Fruit fly (Drosophila melanogaster): ENCODE measurements around the gene tHMG1.

DNA sequence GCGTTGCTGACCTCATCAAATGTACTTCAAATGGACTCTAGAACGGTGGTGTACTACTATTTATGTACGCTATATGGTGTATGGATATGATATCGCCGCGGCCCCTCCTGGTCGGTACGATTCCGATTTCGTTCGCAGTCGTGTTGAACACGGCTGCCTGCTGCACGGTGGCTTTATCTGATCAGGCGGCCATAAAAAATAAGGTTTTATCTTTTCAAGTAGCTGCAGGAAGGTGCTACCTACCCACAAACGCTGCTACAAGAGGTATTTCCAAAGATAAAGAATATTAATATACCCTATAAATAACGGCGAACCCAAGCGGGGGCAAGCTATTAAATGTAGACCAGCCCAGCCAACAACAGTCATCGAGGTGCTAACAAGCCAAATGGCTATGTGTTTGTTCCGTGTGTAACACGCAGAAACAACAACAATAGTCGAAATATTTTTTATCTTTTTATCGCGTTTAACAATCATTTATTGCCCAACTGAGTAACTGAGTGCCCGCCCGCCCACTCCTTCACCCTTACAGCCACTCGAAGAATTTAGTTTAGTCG lies 41.7 kb upstream of the tHMG1 start:
- no peak for TF ChIP-seq EcR (GFP tag; optimal IDR thresholded peaks at IDR 0.05)
- no peak for TF ChIP-seq usp (GFP tag; optimal IDR thresholded peaks at IDR 0.05)
- no peak for TF ChIP-seq psq (optimal IDR thresholded peaks at IDR 0.05)
- no peak for TF ChIP-seq Dll (optimal IDR thresholded peaks at IDR 0.05)
- TF ChIP-seq pan (optimal IDR thresholded peaks at IDR 0.05) = no peak
- TF ChIP-seq CG8478 (optimal IDR thresholded peaks at IDR 0.05) = no peak
